Fruit fly (Drosophila melanogaster) Kc167 (cell line): ENCODE results near the gene CG15155.

Source experiments
- Myc ChIP-seq: fragments of >200 bp; optimal IDR thresholded peaks from 2 replicates; lab custom pipeline; 2017; ENCODE audit warnings: missing external identifiers
- Sin3A ChIP-seq: fragments of >200 bp; optimal IDR thresholded peaks from 2 replicates; lab custom pipeline; 2018; ENCODE audit warnings: missing external identifiers
- h ChIP-seq: fragments of >200 bp; optimal IDR thresholded peaks from 3 replicates; lab custom pipeline; 2018; ENCODE audit warnings: missing external identifiers
- insv ChIP-seq: fragments of >200 bp; optimal IDR thresholded peaks from 3 replicates; lab custom pipeline; 2018; ENCODE audit warnings: missing external identifiers
- psq ChIP-seq: fragments of >200 bp; optimal IDR thresholded peaks from 2 replicates; lab custom pipeline; 2017; ENCODE audit warnings: missing external identifiers
- ttk ChIP-seq: sonication (Bioruptor generic); optimal IDR thresholded peaks from 2 replicates; lab custom pipeline; 2017; ENCODE audit warnings: missing external identifiers

dm6 chr2L:18202811-18203210 lies 48.2 kb downstream of the CG15155 start:
- TF ChIP-seq Myc (lab: Kevin White, UChicago) (no peak), ttk (lab: Kevin White, UChicago) (no peak), psq (lab: Kevin White, UChicago) (no peak), h (lab: Kevin White, UChicago) (no peak), Sin3A (lab: Kevin White, UChicago) (no peak), insv (lab: Kevin White, UChicago) (no peak)
